Worm (Caenorhabditis elegans) whole organism, early embryonic: ENCODE measurements around the gene pigb-1.

Experiments
- F13C5.2 ChIP-seq: sonication (generic microtip); optimal IDR thresholded peaks from 2 replicates; lab custom pipeline; 2017; ENCODE audit warnings: mild to moderate bottlenecking, missing genetic modification characterization, inconsistent platforms, missing compliant biosample characterization
- ama-1 ChIP-seq: fragments of 150-350 bp; optimal IDR thresholded peaks from 2 replicates; lab custom pipeline; 2014
- ets-7 ChIP-seq: sonication (generic microtip); optimal IDR thresholded peaks from 2 replicates; lab custom pipeline; 2016; ENCODE audit warnings: missing genotype, missing genetic modification characterization, missing compliant biosample characterization
- flt-1 ChIP-seq: fragments of 200-800 bp; sonication (Bioruptor generic); IDR thresholded peaks from 2 replicates; pipeline ENCODE4 v1.3.6; 2022; ENCODE audit warnings: missing genetic modification characterization, missing compliant biosample characterization
- scrt-1 ChIP-seq: fragments of 200-800 bp; sonication (Bioruptor generic); IDR thresholded peaks from 2 replicates; pipeline ENCODE4 v1.3.6; 2022; ENCODE audit warnings: missing genetic modification characterization, missing compliant biosample characterization
- tbx-37 ChIP-seq: fragments of 200-800 bp; sonication (Bioruptor generic); conservative IDR thresholded peaks from 2 replicates; pipeline ENCODE4 v1.3.6; 2022; ENCODE audit warnings: missing genetic modification reagents, missing genetic modification characterization, missing compliant biosample characterization

ce11 chrII:4999122-4999521 lies 6.2 kb upstream of the pigb-1 start, which contains the start of gene citk-2:
- TF ChIP-seq flt-1 (no peak), tbx-37 (GFP tag; lab: Robert Waterston, UW) (no peak), F13C5.2 (tag; lab: Kevin White, UChicago) (peak; percentile 70), scrt-1 (GFP tag; lab: Robert Waterston, UW) (no peak), ama-1 (lab: Kevin White, UChicago) (no peak), ets-7 (tag; lab: Kevin White, UChicago) (no peak)
